Worm (Caenorhabditis elegans): ENCODE measurements around the gene lgc-12.
A peak's percentile ranks its signal among the peaks of the same experiment; 100 is the strongest.

lgc-12 gene

ce11 chrIII:7570083-7570695 is 8.2 kb downstream of the lgc-12 start, which contains the start of gene R13A5.7:
TSS of gene R13A5.7 (minus strand) at chrIII:7570133.
- TF ChIP-seq ceh-30 (tag; optimal IDR thresholded peaks at IDR 0.05) (no peak), sdc-2 (tag; optimal IDR thresholded peaks at IDR 0.05) (peak; percentile 41), nhr-232 (tag; optimal IDR thresholded peaks at IDR 0.05) (no peak), hlh-15 (tag; optimal IDR thresholded peaks at IDR 0.05) (no peak), T23F11.4 (GFP tag; optimal IDR thresholded peaks at IDR 0.05) (no peak), C38D4.7 (GFP tag; optimal IDR thresholded peaks at IDR 0.05) (no peak), ceh-34 (tag; optimal IDR thresholded peaks at IDR 0.05) (peak; percentile 78), fkh-10 (GFP tag; optimal IDR thresholded peaks at IDR 0.05) (no peak), ceh-14 (tag; optimal IDR thresholded peaks at IDR 0.05) (no peak), pag-3 (tag; optimal IDR thresholded peaks at IDR 0.05; ENCODE audit: borderline replicate concordance) (no peak), pax-1 (tag; optimal IDR thresholded peaks at IDR 0.05) (no peak), hlh-6 (tag; optimal IDR thresholded peaks at IDR 0.05) (peak; percentile 48), ceh-31 (tag; optimal IDR thresholded peaks at IDR 0.05) (peak; percentile 86), ama-1 (optimal IDR thresholded peaks at IDR 0.05) (no peak), lin-11 (tag; optimal IDR thresholded peaks at IDR 0.05) (no peak), sox-4 (tag; optimal IDR thresholded peaks at IDR 0.05) (no peak), sox-2 (GFP tag; IDR thresholded peaks at IDR 0.05) (no peak), elt-2 (tag; optimal IDR thresholded peaks at IDR 0.05) (peak; percentile 33), eyg-1 (tag; optimal IDR thresholded peaks at IDR 0.05) (no peak), pqm-1 (tag; optimal IDR thresholded peaks at IDR 0.05) (no peak), ahr-1 (tag; optimal IDR thresholded peaks at IDR 0.05) (no peak), unc-86 (tag; optimal IDR thresholded peaks at IDR 0.05) (no peak), zip-5 (tag; optimal IDR thresholded peaks at IDR 0.05) (no peak), syd-9 (tag; optimal IDR thresholded peaks at IDR 0.05) (peak; percentile 13), mec-3 (tag; optimal IDR thresholded peaks at IDR 0.05; ENCODE audit: borderline replicate concordance) (no peak), hlh-8 (tag; optimal IDR thresholded peaks at IDR 0.05) (no peak), fax-1 (tag; optimal IDR thresholded peaks at IDR 0.05) (no peak), pros-1 (tag; optimal IDR thresholded peaks at IDR 0.05) (peak; percentile 70), ceh-22 (tag; optimal IDR thresholded peaks at IDR 0.05) (no peak), ceh-19 (GFP tag; optimal IDR thresholded peaks at IDR 0.05) (peak; percentile 56), nfya-1 (tag; optimal IDR thresholded peaks at IDR 0.05) (peak; percentile 83), ceh-6 (GFP tag; optimal IDR thresholded peaks at IDR 0.05) (no peak), elt-4 (tag; optimal IDR thresholded peaks at IDR 0.05) (no peak), ref-2 (tag; optimal IDR thresholded peaks at IDR 0.05) (peak; percentile 9), tbx-2 (tag; optimal IDR thresholded peaks at IDR 0.05) (peak; percentile 83), ceh-2 (tag; optimal IDR thresholded peaks at IDR 0.05) (peak; percentile 40), unc-3 (GFP tag; conservative IDR thresholded peaks at IDR 0.05) (no peak), unc-3 (tag; optimal IDR thresholded peaks at IDR 0.05) (no peak), K02D7.2 (tag; optimal IDR thresholded peaks at IDR 0.05) (no peak), odd-2 (tag; optimal IDR thresholded peaks at IDR 0.05) (no peak), ceh-24 (tag; optimal IDR thresholded peaks at IDR 0.05) (no peak), ttx-3 (tag; optimal IDR thresholded peaks at IDR 0.05) (no peak), che-1 (tag; optimal IDR thresholded peaks at IDR 0.05) (no peak), unc-55 (GFP tag; optimal IDR thresholded peaks at IDR 0.05) (peak; percentile 90), nhr-11 (tag; optimal IDR thresholded peaks at IDR 0.05) (no peak), dmd-4 (tag; optimal IDR thresholded peaks at IDR 0.05; ENCODE audit: borderline replicate concordance) (peak; percentile 2), ceh-18 (tag; optimal IDR thresholded peaks at IDR 0.05) (peak; percentile 43), hlh-30 (tag; optimal IDR thresholded peaks at IDR 0.05; ENCODE audit: insufficient read depth) (peak; percentile 89), unc-42 (tag; optimal IDR thresholded peaks at IDR 0.05) (peak; percentile 59), pha-2 (tag; optimal IDR thresholded peaks at IDR 0.05) (no peak), C08G9.2 (tag; optimal IDR thresholded peaks at IDR 0.05) (no peak), dve-1 (tag; optimal IDR thresholded peaks at IDR 0.05) (peak; percentile 25), ceh-45 (GFP tag; IDR thresholded peaks at IDR 0.05) (no peak)
